Worm (Caenorhabditis elegans): ENCODE results near the gene ufm-1.
A peak's percentile ranks its signal among the peaks of the same experiment; 100 is the strongest.

The ufm-1 gene

ce11 chrIII:7891573-7892306 lies 33.0 kb downstream of the ufm-1 start, which contains the start of the genes ZK688.5 and fahd-1 (continued):
- TF ChIP-seq ZK185.1 (tag; optimal IDR thresholded peaks at IDR 0.05; ENCODE audit: poor library complexity, severe bottlenecking) (peak; percentile 26), attf-3 (GFP tag; conservative IDR thresholded peaks at IDR 0.05) (0 out of 2 replicates have a peak, but pooled peaks have one; percentile 22), unc-62 (GFP tag; optimal IDR thresholded peaks at IDR 0.05) (peak; percentile 23), dox-1 (GFP tag; IDR thresholded peaks at IDR 0.05) (no peak; the same call in 1 of the 2 replicates), ztf-26 (tag; optimal IDR thresholded peaks at IDR 0.05) (peak; percentile 39), somi-1 (GFP tag; optimal IDR thresholded peaks at IDR 0.05) (peak; percentile 43), attf-5 (GFP tag; optimal IDR thresholded peaks at IDR 0.05) (peak; percentile 86), cebp-1 (GFP tag; IDR thresholded peaks at IDR 0.05) (no peak), cebp-1 (tag; optimal IDR thresholded peaks at IDR 0.05) (peak; percentile 75), ceh-40 (GFP tag; IDR thresholded peaks at IDR 0.05) (no peak), madf-10 (tag; optimal IDR thresholded peaks at IDR 0.05) (peak; percentile 14), lin-54 (GFP tag; optimal IDR thresholded peaks at IDR 0.05) (peak; percentile 7), egrh-3 (GFP tag; IDR thresholded peaks at IDR 0.05) (peak; percentile 24; the same call in 1 of the 2 replicates), let-607 (tag; optimal IDR thresholded peaks at IDR 0.05) (peak; percentile 27 to 51), ama-1 (optimal IDR thresholded peaks at IDR 0.05) (no peak), ama-1 (GFP tag; optimal IDR thresholded peaks at IDR 0.05) (no peak), K12H6.12 (tag; optimal IDR thresholded peaks at IDR 0.05) (peak; percentile 34), Y95B8A.8 (GFP tag; IDR thresholded peaks at IDR 0.05) (no peak), chd-7 (tag; optimal IDR thresholded peaks at IDR 0.05) (peak; percentile 29), let-526 (GFP tag; IDR thresholded peaks at IDR 0.05) (peak; percentile 50; the same call in 1 of the 2 replicates)

ce11 chrIII:7892333-7892732 lies 33.6 kb downstream of the ufm-1 start:
- TF ChIP-seq cebp-1 (GFP tag; IDR thresholded peaks at IDR 0.05) (no peak), cebp-1 (tag; optimal IDR thresholded peaks at IDR 0.05) (no peak), die-1 (tag; optimal IDR thresholded peaks at IDR 0.05) (no peak), mxl-1 (tag; optimal IDR thresholded peaks at IDR 0.05) (no peak), ceh-100 (GFP tag; IDR thresholded peaks at IDR 0.05) (no peak), egl-44 (GFP tag; IDR thresholded peaks at IDR 0.05) (no peak), hmg-1.2 (GFP tag; IDR thresholded peaks at IDR 0.05) (no peak), snpc-1.1 (tag; optimal IDR thresholded peaks at IDR 0.05; ENCODE audit: insufficient read depth) (no peak), ceh-27 (GFP tag; optimal IDR thresholded peaks at IDR 0.05) (no peak), somi-1 (GFP tag; optimal IDR thresholded peaks at IDR 0.05) (no peak), T26A5.8 (tag; optimal IDR thresholded peaks at IDR 0.05) (no peak), F33H1.4 (GFP tag; IDR thresholded peaks at IDR 0.05) (no peak), F23B12.7 (tag; optimal IDR thresholded peaks at IDR 0.05; ENCODE audit: insufficient read depth) (no peak), let-526 (GFP tag; IDR thresholded peaks at IDR 0.05) (no peak), Y79H2A.3 (GFP tag; conservative IDR thresholded peaks at IDR 0.05) (no peak), hlh-12 (tag; optimal IDR thresholded peaks at IDR 0.05) (no peak)

ce11 chrIII:7893224-7893623 lies 34.4 kb downstream of the ufm-1 start:
- TF ChIP-seq ceh-91 (GFP tag; IDR thresholded peaks at IDR 0.05), result peak; percentile 55; the same call in 1 of the 2 replicates
- TF ChIP-seq hmg-1.2 (GFP tag; IDR thresholded peaks at IDR 0.05), result peak; percentile 43; the same call in 1 of the 2 replicates
- TF ChIP-seq attf-5 (GFP tag; optimal IDR thresholded peaks at IDR 0.05), result no peak
- peak; percentile 85 for TF ChIP-seq lsl-1 (GFP tag; optimal IDR thresholded peaks at IDR 0.05)
- 0 out of 2 replicates have a peak, but pooled peaks have one; percentile 14 for TF ChIP-seq F33H1.4 (GFP tag; IDR thresholded peaks at IDR 0.05)
